Worm (Caenorhabditis elegans): ENCODE data around the gene sri-20.
A peak's percentile ranks its signal among the peaks of the same experiment; 100 is the strongest.

sri-20 gene

ce11 chrV:10379761-10380160 is 11.4 kb downstream of the sri-20 start:
- TF ChIP-seq egl-5 (tag; optimal IDR thresholded peaks at IDR 0.05) = no peak
- no peak for TF ChIP-seq nhr-25 (tag; optimal IDR thresholded peaks at IDR 0.05)
- TF ChIP-seq elt-2 (tag; optimal IDR thresholded peaks at IDR 0.05) = no peak
- TF ChIP-seq ceh-16 (tag; optimal IDR thresholded peaks at IDR 0.05) = no peak
- no peak for TF ChIP-seq nhr-28 (tag; optimal IDR thresholded peaks at IDR 0.05)
- TF ChIP-seq elt-1 (tag; optimal IDR thresholded peaks at IDR 0.05) = no peak
- no peak for TF ChIP-seq ztf-11 (tag; optimal IDR thresholded peaks at IDR 0.05)
- no peak for TF ChIP-seq lin-39 (tag; optimal IDR thresholded peaks at IDR 0.05)
- no peak for TF ChIP-seq ztf-4 (tag; optimal IDR thresholded peaks at IDR 0.05)
- no peak for TF ChIP-seq sea-2 (GFP tag; optimal IDR thresholded peaks at IDR 0.05)
- no peak for TF ChIP-seq pha-4 (tag; optimal IDR thresholded peaks at IDR 0.05)
- TF ChIP-seq pqm-1 (tag; optimal IDR thresholded peaks at IDR 0.05) = no peak
- TF ChIP-seq ceh-28 (tag; optimal IDR thresholded peaks at IDR 0.05) = no peak
- TF ChIP-seq nhr-43 (tag; optimal IDR thresholded peaks at IDR 0.05; ENCODE audit: poor library complexity, severe bottlenecking) = no peak
- no peak for TF ChIP-seq hmg-11 (tag; optimal IDR thresholded peaks at IDR 0.05)
- no peak for TF ChIP-seq daf-12 (tag; optimal IDR thresholded peaks at IDR 0.05)
- TF ChIP-seq jun-1 (tag; optimal IDR thresholded peaks at IDR 0.05) = no peak

DNA sequence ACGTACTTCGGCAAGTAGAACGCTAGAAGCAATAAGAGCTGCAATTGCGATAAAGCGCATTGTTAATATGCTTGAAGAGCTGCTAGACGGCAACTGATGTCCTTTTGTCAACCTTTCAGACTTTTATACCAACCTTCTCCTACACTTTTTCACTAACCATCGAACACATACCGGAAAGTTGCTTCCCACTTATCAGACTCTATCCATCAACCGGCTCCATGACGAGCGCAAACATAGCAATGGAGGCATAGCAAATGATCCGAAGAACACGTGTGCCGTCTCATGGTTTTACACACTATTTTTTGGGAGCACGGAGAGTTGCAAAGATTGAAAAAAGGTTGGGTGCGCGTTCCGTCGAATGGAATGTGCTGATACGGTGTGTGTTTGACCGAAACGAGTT is 13.4 kb downstream of the sri-20 start, which contains the start of gene abu-1:
Gene abu-1, minus strand, starts transcription at position 101 of the 400 bp plus-strand sequence.
- no peak for TF ChIP-seq fkh-2 (tag; optimal IDR thresholded peaks at IDR 0.05)
- TF ChIP-seq nfya-1 (tag; optimal IDR thresholded peaks at IDR 0.05; ENCODE audit: insufficient read depth) = no peak
- no peak for TF ChIP-seq ztf-11 (tag; optimal IDR thresholded peaks at IDR 0.05)
- TF ChIP-seq R02D3.7 (tag; optimal IDR thresholded peaks at IDR 0.05) = no peak

DNA sequence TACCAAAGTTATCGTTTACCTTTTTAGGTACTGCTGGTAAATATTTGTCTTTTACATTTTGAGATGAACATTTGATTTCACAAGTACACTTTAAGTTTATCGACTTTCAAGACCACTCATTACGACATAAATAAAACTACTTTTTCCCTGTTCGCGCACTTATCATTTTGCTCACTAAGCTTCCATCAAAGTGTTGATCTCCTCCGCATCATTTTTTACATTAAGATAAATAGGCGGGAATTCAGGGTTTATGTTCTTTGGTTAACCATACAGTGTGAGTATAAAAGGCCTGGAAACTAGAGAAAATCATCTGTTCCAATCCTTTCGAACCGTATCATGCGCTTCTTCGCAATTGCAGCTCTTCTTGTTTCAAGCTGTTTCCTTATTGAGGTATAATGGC is 13.8 kb downstream of the sri-20 start, which contains the start of gene pqn-2:
Gene pqn-2, plus strand, starts transcription at position 301 of the 400 bp plus-strand sequence.
- TF ChIP-seq ztf-11 (tag; optimal IDR thresholded peaks at IDR 0.05) (no peak), elt-1 (tag; optimal IDR thresholded peaks at IDR 0.05) (no peak), fkh-2 (tag; optimal IDR thresholded peaks at IDR 0.05) (no peak), lin-15B (tag; optimal IDR thresholded peaks at IDR 0.05) (no peak), nhr-43 (tag; optimal IDR thresholded peaks at IDR 0.05; ENCODE audit: poor library complexity, severe bottlenecking) (no peak), mml-1 (tag; optimal IDR thresholded peaks at IDR 0.05) (no peak), nhr-237 (tag; optimal IDR thresholded peaks at IDR 0.05) (no peak), nhr-76 (tag; optimal IDR thresholded peaks at IDR 0.05) (no peak)

- no peak for TF ChIP-seq elt-2 (tag; optimal IDR thresholded peaks at IDR 0.05)
- no peak for TF ChIP-seq pqm-1 (tag; optimal IDR thresholded peaks at IDR 0.05)
- no peak for TF ChIP-seq unc-39 (tag; optimal IDR thresholded peaks at IDR 0.05)
- TF ChIP-seq daf-12 (tag; optimal IDR thresholded peaks at IDR 0.05) = no peak
- TF ChIP-seq ama-1 (optimal IDR thresholded peaks at IDR 0.05) = no peak
- no peak for TF ChIP-seq nhr-28 (tag; optimal IDR thresholded peaks at IDR 0.05)
- TF ChIP-seq ztf-4 (tag; optimal IDR thresholded peaks at IDR 0.05) = no peak
- no peak for TF ChIP-seq nhr-237 (tag; optimal IDR thresholded peaks at IDR 0.05)
- no peak for TF ChIP-seq jun-1 (tag; optimal IDR thresholded peaks at IDR 0.05)
These were observed 15.6 kb downstream of the sri-20 start, which contains the start of gene spe-10 for ce11 chrV:10383950-10384349. TSS of gene spe-10 (plus strand) at chrV:10384250.

DNA sequence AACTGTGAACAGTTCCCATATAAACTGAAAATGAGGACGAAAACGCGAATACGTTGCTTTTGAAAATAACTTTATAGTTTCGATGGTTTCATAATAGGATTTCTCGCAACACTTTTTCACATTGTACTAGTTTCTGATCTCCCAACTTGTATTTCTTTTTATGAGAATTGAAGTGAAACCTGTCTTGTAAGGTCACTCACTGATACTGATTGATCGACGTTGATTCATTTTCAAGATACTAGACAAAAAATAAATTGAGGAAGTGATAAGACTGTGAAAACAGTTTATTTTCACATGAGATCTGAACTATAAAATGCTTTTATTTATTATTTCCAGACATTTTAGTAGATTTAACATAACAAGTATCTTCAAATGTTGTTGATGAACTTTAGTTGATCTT is 19.1 kb downstream of the sri-20 start:
- no peak for TF ChIP-seq tbx-2 (tag; optimal IDR thresholded peaks at IDR 0.05)
- TF ChIP-seq daf-12 (tag; optimal IDR thresholded peaks at IDR 0.05) = no peak
- no peak for TF ChIP-seq sea-2 (GFP tag; optimal IDR thresholded peaks at IDR 0.05)
- no peak for TF ChIP-seq zag-1 (tag; optimal IDR thresholded peaks at IDR 0.05)
- no peak for TF ChIP-seq R02D3.7 (tag; optimal IDR thresholded peaks at IDR 0.05)
- TF ChIP-seq lin-15B (tag; optimal IDR thresholded peaks at IDR 0.05) = no peak
- TF ChIP-seq lsy-12 (tag; optimal IDR thresholded peaks at IDR 0.05) = no peak
- TF ChIP-seq nhr-25 (tag; optimal IDR thresholded peaks at IDR 0.05) = peak; percentile 24
- peak in 1 of 3 experiments; percentile 35 for TF ChIP-seq elt-3 (tag; optimal IDR thresholded peaks at IDR 0.05)
- peak; percentile 24 for TF ChIP-seq nhr-23 (tag; optimal IDR thresholded peaks at IDR 0.05)

DNA sequence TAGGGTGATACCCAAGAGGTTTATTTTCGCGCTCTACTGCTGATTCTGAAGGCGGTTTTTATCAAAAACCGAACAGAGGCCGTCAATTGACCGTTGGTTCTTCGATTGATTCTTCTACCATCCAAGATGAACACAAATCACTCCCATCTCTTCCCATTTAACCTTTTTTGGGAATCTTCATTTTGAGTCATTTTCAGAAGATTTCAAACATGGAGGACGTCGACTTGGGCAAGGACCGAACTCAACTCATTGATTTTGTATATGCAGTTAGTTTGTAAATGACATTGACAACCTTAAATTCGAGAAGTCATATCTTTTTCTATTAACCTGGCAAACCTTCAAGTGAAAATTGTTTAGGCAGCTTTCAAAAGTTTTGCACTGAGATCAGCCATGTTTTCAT is 20.0 kb downstream of the sri-20 start, which contains the start of gene AC3.5:
Gene AC3.5, plus strand, starts transcription at position 210 of the 400 bp plus-strand sequence.
- no peak for TF ChIP-seq hmg-11 (tag; optimal IDR thresholded peaks at IDR 0.05)
- TF ChIP-seq nhr-28 (tag; optimal IDR thresholded peaks at IDR 0.05) = no peak
- TF ChIP-seq ZK546.5 (tag; optimal IDR thresholded peaks at IDR 0.05) = no peak

Data from whole organism, L3 larva.